Worm (Caenorhabditis elegans): ENCODE measurements around the gene F26F2.5.

DNA sequence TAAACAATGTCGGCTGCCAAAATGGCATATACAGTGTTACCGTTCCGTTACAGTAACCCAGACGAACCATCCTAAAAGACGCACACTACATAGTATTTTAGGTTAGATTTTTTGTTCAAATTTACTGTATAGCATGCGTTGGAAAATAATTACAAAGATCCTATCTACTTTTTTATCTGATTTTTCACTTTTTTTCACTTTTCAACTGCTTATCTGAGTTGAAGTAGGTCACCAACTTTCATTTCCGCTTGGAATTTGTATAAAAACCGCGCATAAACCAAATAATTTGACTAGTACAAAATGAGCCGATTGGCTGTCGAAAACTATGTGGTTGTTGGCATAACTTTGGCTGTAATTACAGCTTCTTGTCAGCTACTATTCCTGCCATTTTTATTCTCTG is 26.3 kb downstream of the F26F2.5 start, which contains the start of gene col-163:
- TF ChIP-seq nhr-11 (tag; optimal IDR thresholded peaks at IDR 0.05) (no peak), pha-4 (tag; optimal IDR thresholded peaks at IDR 0.05) (no peak), mdl-1 (tag; optimal IDR thresholded peaks at IDR 0.05) (no peak)
